Fruit fly (Drosophila melanogaster): Measurements from ENCODE around the gene Ugt303A1.

- TF ChIP-seq ttk (GFP tag; IDR thresholded peaks at IDR 0.05) (peak; percentile 85), zfh2 (GFP tag; optimal IDR thresholded peaks at IDR 0.05) (peak; percentile 70), kah (GFP tag; optimal IDR thresholded peaks at IDR 0.05) (peak; percentile 85), Hr51 (GFP tag; optimal IDR thresholded peaks at IDR 0.05) (peak; percentile 84 to 86), CG32532 (GFP tag; IDR thresholded peaks at IDR 0.05) (peak; percentile 89), CG16863 (GFP tag; optimal IDR thresholded peaks at IDR 0.05) (peak; percentile 90), nau (GFP tag; optimal IDR thresholded peaks at IDR 0.05) (peak; percentile 95), Awh (GFP tag; IDR thresholded peaks at IDR 0.05) (peak; percentile 78), CG10431 (GFP tag; optimal IDR thresholded peaks at IDR 0.05) (peak; percentile 87)
Observed at dm6 chr3R:11216156-11216630, 40.9 kb downstream of the Ugt303A1 start, which contains the start of the genes RpS25 and CG4820.
